Worm (Caenorhabditis elegans) whole organism, midembryonic: ENCODE measurements around the gene K10B3.5.

ENCODE experiments used
- T22C8.4 ChIP-seq: fragments of 200-800 bp; sonication (Bioruptor generic); IDR thresholded peaks from 2 replicates; pipeline ENCODE4 v1.3.6; 2022; ENCODE audit warnings: missing genetic modification characterization, missing compliant biosample characterization
- cog-1 ChIP-seq: sonication (generic microtip); optimal IDR thresholded peaks from 2 replicates; lab custom pipeline; 2016; ENCODE audit warnings: missing genetic modification characterization, missing compliant biosample characterization
- klf-2 ChIP-seq: fragments of 200-800 bp; sonication (Bioruptor generic); conservative IDR thresholded peaks from 2 replicates; pipeline ENCODE4 v1.3.6; 2022; ENCODE audit warnings: missing genetic modification reagents, missing genetic modification characterization, missing compliant biosample characterization
- med-1 ChIP-seq: sonication (generic microtip); optimal IDR thresholded peaks from 2 replicates; lab custom pipeline; 2017; ENCODE audit warnings: missing genetic modification characterization, mild to moderate bottlenecking, missing compliant biosample characterization, antibody characterized with exemption, missing genetic modification reagents; ENCODE audit not compliant: insufficient read depth
- ref-1 ChIP-seq: fragments of 200-800 bp; sonication (Bioruptor generic); conservative IDR thresholded peaks from 2 replicates; pipeline ENCODE4 v1.3.6; 2022; ENCODE audit warnings: missing genetic modification reagents, missing genetic modification characterization, missing compliant biosample characterization
- ztf-23 ChIP-seq: fragments of 200-800 bp; sonication (Bioruptor generic); IDR thresholded peaks from 2 replicates; pipeline ENCODE4 v1.3.6; 2022; ENCODE audit warnings: missing genetic modification reagents, missing genetic modification characterization, missing compliant biosample characterization
- ztf-29 ChIP-seq: fragments of 200-800 bp; sonication (Bioruptor generic); IDR thresholded peaks from 2 replicates; pipeline ENCODE4 v1.3.6; 2022; ENCODE audit warnings: missing genetic modification reagents, missing genetic modification characterization, missing compliant biosample characterization

- TF ChIP-seq ztf-23 (GFP tag; lab: Robert Waterston, UW) (no peak), ztf-29 (GFP tag; lab: Robert Waterston, UW) (no peak), klf-2 (GFP tag; lab: Robert Waterston, UW) (no peak), med-1 (no peak), T22C8.4 (GFP tag; lab: Robert Waterston, UW) (no peak), cog-1 (tag; lab: Kevin White, UChicago) (no peak), ref-1 (GFP tag; lab: Robert Waterston, UW) (no peak)
Measured at ce11 chrX:3106137-3106536, at the start of gene K10B3.5.
